Fruit fly (Drosophila melanogaster): Measurements from ENCODE around the gene Awh.

The Awh gene

dm6 chr3L:3901865-3902490, 56.0 kb downstream of the Awh start:
- TF ChIP-seq noc (tag; optimal IDR thresholded peaks at IDR 0.05) = no peak

dm6 chr3L:3902491-3903198, 56.6 kb downstream of the Awh start, which contains the start of gene Ubi-p63E:
Gene Ubi-p63E, minus strand, starts transcription at chr3L:3903184.
- no peak for TF ChIP-seq noc (tag; optimal IDR thresholded peaks at IDR 0.05)

DNA sequence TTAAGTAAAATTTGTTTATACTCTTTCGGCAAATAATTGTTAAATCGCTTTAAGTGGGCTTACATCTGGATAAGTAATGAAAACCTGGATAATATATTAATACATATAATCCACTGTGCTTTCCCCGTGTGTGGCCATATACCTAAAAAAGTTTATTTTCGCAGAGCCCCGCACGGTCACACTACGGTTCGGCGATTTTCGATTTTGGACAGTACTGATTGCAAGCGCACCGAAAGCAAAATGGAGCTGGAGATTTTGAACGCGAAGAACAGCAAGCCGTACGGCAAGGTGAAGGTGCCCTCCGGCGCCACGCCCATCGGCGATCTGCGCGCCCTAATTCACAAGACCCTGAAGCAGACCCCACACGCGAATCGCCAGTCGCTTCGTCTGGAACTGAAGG, 57.3 kb downstream of the Awh start, which contains the start of gene Sc2:
TSS of gene Sc2 (plus strand) at position 192 of the 400 bp plus-strand sequence.
- no peak for TF ChIP-seq noc (tag; optimal IDR thresholded peaks at IDR 0.05)

DNA sequence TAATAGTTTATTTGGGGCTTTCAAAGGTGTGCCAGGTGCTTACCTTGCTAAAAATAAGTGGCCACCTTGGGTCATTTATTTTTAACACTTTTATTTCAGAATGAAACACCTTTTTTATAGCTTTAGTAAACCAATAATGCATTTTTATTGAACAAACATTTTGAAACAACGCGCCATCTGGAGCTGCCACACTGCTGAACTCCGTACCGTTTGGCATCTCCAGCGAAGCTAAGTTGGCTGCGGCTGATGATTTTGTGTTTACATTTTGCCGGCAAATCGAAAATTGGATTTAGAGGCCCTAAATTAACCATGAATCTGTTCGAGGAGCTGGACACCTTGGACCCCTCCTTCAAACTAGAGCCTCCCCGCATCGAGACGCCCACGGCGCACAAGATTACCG, 59.1 kb downstream of the Awh start, which contains the start of gene ida:
TSS of gene ida (plus strand) at position 234 of the 400 bp plus-strand sequence.
- no peak for TF ChIP-seq noc (tag; optimal IDR thresholded peaks at IDR 0.05)

dm6 chr3L:3908838-3909810, 63.1 kb downstream of the Awh start:
- TF ChIP-seq noc (tag; optimal IDR thresholded peaks at IDR 0.05) = no peak

dm6 chr3L:3909831-3910230, 63.8 kb downstream of the Awh start, which contains the start of gene mge:
Gene mge, minus strand, starts transcription at chr3L:3909931.
- TF ChIP-seq noc (tag; optimal IDR thresholded peaks at IDR 0.05) = no peak

Measured in whole organism, larva.